Fruit fly (Drosophila melanogaster) whole organism, pupa: ENCODE results near the gene Sse.

ENCODE experiments used
- CG12605 ChIP-seq: fragments of 200-800 bp; sonication (Bioruptor generic); IDR thresholded peaks from 2 replicates; pipeline ENCODE4 v1.3.6; 2022; ENCODE audit warnings: missing biosample characterization, missing genetic modification characterization
- Ets98B ChIP-seq: fragments of 200-800 bp; sonication (Bioruptor generic); IDR thresholded peaks from 2 replicates; pipeline ENCODE4 v1.3.6; 2022; ENCODE audit warnings: missing biosample characterization, missing genetic modification characterization

DNA sequence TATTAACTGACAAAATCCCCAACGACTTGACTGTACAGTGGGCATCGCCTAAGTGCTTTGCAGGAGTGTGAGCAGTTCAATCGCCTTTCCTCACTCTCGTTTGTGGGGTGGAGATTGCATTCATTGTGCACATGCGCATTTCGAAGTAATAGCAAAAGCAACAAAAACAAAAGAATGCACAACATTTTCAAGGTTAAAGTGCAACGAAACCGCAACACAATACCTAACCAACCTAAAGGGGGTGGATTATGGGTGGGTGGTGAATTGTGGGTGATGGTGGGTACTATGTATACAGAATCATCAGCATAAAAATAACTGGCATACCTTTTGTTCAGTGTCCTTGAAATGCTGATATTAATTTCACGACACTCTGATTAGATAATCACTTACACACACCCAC lies 22.6 kb downstream of the Sse start:
- TF ChIP-seq CG12605 (GFP tag; lab: Robert Waterston, UW), result no peak
- no peak for TF ChIP-seq Ets98B (GFP tag; lab: Robert Waterston, UW)
